Worm (Caenorhabditis elegans): ENCODE measurements around the gene Y73F8A.10.

DNA sequence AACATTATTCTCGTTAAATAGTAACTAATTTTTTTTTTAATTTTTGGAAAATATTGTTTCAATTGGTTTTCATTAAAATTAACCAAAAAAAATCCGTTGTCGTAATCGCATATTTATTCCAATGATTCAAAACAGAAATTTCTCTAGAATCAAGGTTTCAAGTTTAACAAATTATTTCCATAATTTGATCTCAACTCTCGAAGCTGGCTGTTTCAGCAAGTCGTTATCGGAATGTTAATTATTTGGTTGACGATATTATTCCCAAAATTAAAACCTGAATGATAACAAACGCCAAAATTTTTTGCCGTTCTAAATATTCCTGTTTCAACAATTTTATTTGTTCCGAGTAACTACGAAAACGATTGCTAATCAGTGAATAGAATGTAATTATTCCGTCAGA lies 5.9 kb downstream of the Y73F8A.10 start:
- no peak for TF ChIP-seq dao-5 (tag; optimal IDR thresholded peaks at IDR 0.05)
- no peak for TF ChIP-seq him-1 (tag; optimal IDR thresholded peaks at IDR 0.05)
